Worm (Caenorhabditis elegans): ENCODE measurements around the gene F01D5.10.

- TF ChIP-seq nhr-12 (tag; optimal IDR thresholded peaks at IDR 0.05) (no peak), ztf-11 (tag; optimal IDR thresholded peaks at IDR 0.05) (no peak)
These were observed 31.1 kb upstream of the F01D5.10 start, which contains the start of gene daf-5 for ce11 chrII:14052204-14052603.

Measured in whole organism, L2 larva.